Worm (Caenorhabditis elegans) whole organism, young adult: ENCODE results near the gene C15H7.4.

Experiments used
- B0336.3 ChIP-seq: fragments of 200-800 bp; sonication (Bioruptor generic); IDR thresholded peaks from 2 replicates; pipeline ENCODE4 v1.3.6; 2022; ENCODE audit warnings: missing genetic modification characterization, missing compliant biosample characterization
- D2030.7 ChIP-seq: fragments of 200-800 bp; sonication (Bioruptor generic); IDR thresholded peaks from 2 replicates; pipeline ENCODE4 v1.3.6; 2022; ENCODE audit warnings: missing genetic modification reagents, missing genetic modification characterization, missing compliant biosample characterization
- F10E7.11 ChIP-seq: sonication (generic microtip); optimal IDR thresholded peaks from 2 replicates; lab custom pipeline; 2017; ENCODE audit warnings: mild to moderate bottlenecking, missing genetic modification characterization, moderate library complexity, missing compliant biosample characterization
- F52B5.7 ChIP-seq: sonication (generic microtip); optimal IDR thresholded peaks from 2 replicates; lab custom pipeline; 2016; ENCODE audit warnings: mild to moderate bottlenecking, missing genetic modification characterization, missing compliant biosample characterization
- F57A8.1 ChIP-seq: fragments of 200-800 bp; sonication (Bioruptor generic); optimal IDR thresholded peaks from 2 replicates; lab custom pipeline; 2018; ENCODE audit warnings: mild to moderate bottlenecking, missing genetic modification characterization, moderate library complexity, missing compliant biosample characterization
- F57C9.4 ChIP-seq: sonication (generic microtip); optimal IDR thresholded peaks from 2 replicates; lab custom pipeline; 2017; ENCODE audit warnings: mild to moderate bottlenecking, missing genetic modification characterization, missing compliant biosample characterization
- K11D2.4 ChIP-seq: fragments of 200-800 bp; sonication (Bioruptor generic); IDR thresholded peaks from 2 replicates; pipeline ENCODE4 v1.3.6; 2022; ENCODE audit warnings: missing genetic modification reagents, missing genetic modification characterization, missing compliant biosample characterization
- K12H6.12 ChIP-seq: fragments of 200-800 bp; sonication (Bioruptor generic); optimal IDR thresholded peaks from 2 replicates; lab custom pipeline; 2018; ENCODE audit warnings: mild to moderate bottlenecking, missing genetic modification characterization, missing compliant biosample characterization
- T26A5.8 ChIP-seq: sonication (generic microtip); optimal IDR thresholded peaks from 2 replicates; lab custom pipeline; 2016; ENCODE audit warnings: missing genetic modification characterization, missing compliant biosample characterization
- Y53G8AR.9 ChIP-seq: fragments of 200-800 bp; sonication (Bioruptor generic); conservative IDR thresholded peaks from 2 replicates; pipeline ENCODE4 v1.3.6; 2022; ENCODE audit warnings: missing genetic modification reagents, missing genetic modification characterization, missing compliant biosample characterization
- Y79H2A.3 ChIP-seq: fragments of 200-800 bp; sonication (Bioruptor generic); conservative IDR thresholded peaks from 2 replicates; pipeline ENCODE4 v1.3.6; 2022; ENCODE audit warnings: missing genetic modification reagents, missing genetic modification characterization, missing compliant biosample characterization
- Y95B8A.8 ChIP-seq: fragments of 200-800 bp; sonication (Bioruptor generic); IDR thresholded peaks from 2 replicates; pipeline ENCODE4 v1.3.6; 2022; ENCODE audit warnings: missing genetic modification reagents, missing genetic modification characterization, missing compliant biosample characterization
- aptf-2 ChIP-seq: fragments of 200-800 bp; sonication (Bioruptor generic); conservative IDR thresholded peaks from 2 replicates; pipeline ENCODE4 v1.3.6; 2022; ENCODE audit warnings: missing genetic modification reagents, missing genetic modification characterization, missing compliant biosample characterization
- aptf-3 ChIP-seq: fragments of 200-800 bp; sonication (Bioruptor generic); IDR thresholded peaks from 2 replicates; pipeline ENCODE4 v1.3.6; 2022; ENCODE audit warnings: missing genetic modification characterization, missing compliant biosample characterization
- atf-7 ChIP-seq: sonication (generic microtip); optimal IDR thresholded peaks from 2 replicates; lab custom pipeline; 2017; ENCODE audit warnings: mild to moderate bottlenecking, missing genetic modification characterization, missing compliant biosample characterization
- athp-1 ChIP-seq: sonication (generic microtip); optimal IDR thresholded peaks from 2 replicates; lab custom pipeline; 2017; ENCODE audit warnings: mild to moderate bottlenecking, missing genetic modification characterization, missing compliant biosample characterization
- attf-6 ChIP-seq: fragments of 200-800 bp; sonication (Bioruptor generic); IDR thresholded peaks from 2 replicates; pipeline ENCODE4 v1.3.6; 2022; ENCODE audit warnings: missing genetic modification reagents, missing genetic modification characterization, missing compliant biosample characterization
- bed-2 ChIP-seq: fragments of 200-800 bp; sonication (Bioruptor generic); IDR thresholded peaks from 2 replicates; pipeline ENCODE4 v1.3.6; 2022; ENCODE audit warnings: missing genetic modification reagents, missing genetic modification characterization, missing compliant biosample characterization
- cebp-1 ChIP-seq, 2 experiments: fragments of 200-800 bp in 1 of 2; sonication (Bioruptor generic) in 1 of 2; sonication (generic microtip) in 1 of 2; IDR thresholded peaks in 1 of 2; optimal IDR thresholded peaks in 1 of 2; 2 replicates each; pipeline versions ENCODE4 v1.3.6 to Lab custom; 2017 to 2022; ENCODE audit warnings: missing compliant biosample characterization in 2 of 2, missing genetic modification characterization in 2 of 2, mild to moderate bottlenecking in 1 of 2, missing genetic modification reagents in 1 of 2, moderate library complexity in 1 of 2
- ceh-27 ChIP-seq: fragments of 200-800 bp; sonication (Bioruptor generic); optimal IDR thresholded peaks from 2 replicates; lab custom pipeline; 2018; ENCODE audit warnings: mild to moderate bottlenecking, missing genetic modification characterization, moderate library complexity, missing compliant biosample characterization
- ceh-40 ChIP-seq: fragments of 200-800 bp; sonication (Bioruptor generic); IDR thresholded peaks from 2 replicates; pipeline ENCODE4 v1.3.6; 2022; ENCODE audit warnings: missing genetic modification characterization, missing compliant biosample characterization
- chd-7 ChIP-seq: sonication (generic microtip); optimal IDR thresholded peaks from 2 replicates; lab custom pipeline; 2016; ENCODE audit warnings: mild to moderate bottlenecking, missing genetic modification characterization, moderate library complexity, missing compliant biosample characterization
- dpff-1 ChIP-seq: sonication (generic microtip); optimal IDR thresholded peaks from 2 replicates; lab custom pipeline; 2017; ENCODE audit warnings: mild to moderate bottlenecking, missing genetic modification characterization, missing compliant biosample characterization
- egrh-3 ChIP-seq: fragments of 200-800 bp; sonication (Bioruptor generic); IDR thresholded peaks from 2 replicates; pipeline ENCODE4 v1.3.6; 2022; ENCODE audit warnings: missing genetic modification reagents, missing genetic modification characterization, missing compliant biosample characterization
- ets-4 ChIP-seq: fragments of 200-800 bp; sonication (Bioruptor generic); optimal IDR thresholded peaks from 2 replicates; lab custom pipeline; 2018; ENCODE audit warnings: mild to moderate bottlenecking, missing genetic modification characterization, missing compliant biosample characterization
- hmg-1.2 ChIP-seq: fragments of 200-800 bp; sonication (Bioruptor generic); IDR thresholded peaks from 2 replicates; pipeline ENCODE4 v1.3.6; 2022; ENCODE audit warnings: missing genetic modification reagents, missing genetic modification characterization, missing compliant biosample characterization
- hmg-20 ChIP-seq: fragments of 200-800 bp; sonication (Bioruptor generic); IDR thresholded peaks from 2 replicates; pipeline ENCODE4 v1.3.6; 2022; ENCODE audit warnings: missing genetic modification reagents, missing genetic modification characterization, missing compliant biosample characterization
- lin-35 ChIP-seq, 3 experiments: fragments of 150-350 bp in 2 of 3; sonication (generic microtip) in 1 of 3; optimal IDR thresholded peaks; 2 replicates each; lab custom pipeline; 2014 to 2018; ENCODE audit warnings: missing biosample characterization in 3 of 3, missing genetic modification characterization in 3 of 3, missing genetic modification reagents in 3 of 3
- lin-40 ChIP-seq: sonication (generic microtip); optimal IDR thresholded peaks from 2 replicates; lab custom pipeline; 2016; ENCODE audit warnings: missing genetic modification characterization, mild to moderate bottlenecking, missing compliant biosample characterization, missing genotype, missing genetic modification reagents
- nhr-120 ChIP-seq: fragments of 200-800 bp; sonication (Bioruptor generic); IDR thresholded peaks from 2 replicates; pipeline ENCODE4 v1.3.6; 2022; ENCODE audit warnings: missing genetic modification characterization, missing compliant biosample characterization
- nhr-80 ChIP-seq: sonication (generic microtip); optimal IDR thresholded peaks from 2 replicates; lab custom pipeline; 2016; ENCODE audit warnings: missing genetic modification characterization, missing compliant biosample characterization
- pha-4 ChIP-seq: fragments of 150-350 bp; sonication (generic microtip); optimal IDR thresholded peaks from 2 replicates; lab custom pipeline; 2014; ENCODE audit warnings: missing biosample characterization, missing genetic modification reagents, missing genetic modification characterization
- repo-1 ChIP-seq: sonication (generic microtip); optimal IDR thresholded peaks from 2 replicates; lab custom pipeline; 2017; ENCODE audit warnings: mild to moderate bottlenecking, missing genetic modification characterization, missing compliant biosample characterization
- rpc-1 ChIP-seq, 2 experiments: fragments of 150-350 bp in 1 of 2; sonication (generic microtip) in 1 of 2; optimal IDR thresholded peaks; 2 replicates each; lab custom pipeline; 2014 to 2018; ENCODE audit warnings: missing biosample characterization in 1 of 2, missing genetic modification characterization in 1 of 2, missing genetic modification reagents in 1 of 2, missing genotype in 1 of 2
- sea-2 ChIP-seq: fragments of 200-800 bp; sonication (Bioruptor generic); IDR thresholded peaks from 2 replicates; pipeline ENCODE4 v1.3.6; 2022; ENCODE audit warnings: missing genetic modification characterization, missing compliant biosample characterization
- snpc-3.4 ChIP-seq: sonication (generic microtip); optimal IDR thresholded peaks from 2 replicates; lab custom pipeline; 2017; ENCODE audit warnings: missing genetic modification characterization, mild to moderate bottlenecking, missing compliant biosample characterization, antibody characterized with exemption, moderate library complexity, missing genotype, missing genetic modification reagents
- snpc-4 ChIP-seq, 5 experiments: fragments of 150-350 bp in 1 of 5; sonication (generic microtip) in 4 of 5; optimal IDR thresholded peaks; 2 replicates each; lab custom pipeline; 2014 to 2018; ENCODE audit warnings: missing genetic modification characterization in 5 of 5, missing biosample characterization in 3 of 5, antibody characterized with exemption in 2 of 5, mild to moderate bottlenecking in 2 of 5, missing compliant biosample characterization in 2 of 5, missing genotype in 2 of 5, moderate library complexity in 2 of 5, missing genetic modification reagents in 1 of 5
- unc-130 ChIP-seq: sonication (generic microtip); optimal IDR thresholded peaks from 2 replicates; lab custom pipeline; 2016; ENCODE audit warnings: missing genetic modification reagents, missing genetic modification characterization, missing compliant biosample characterization
- zfh-2 ChIP-seq: fragments of 200-800 bp; sonication (Bioruptor generic); conservative IDR thresholded peaks from 2 replicates; pipeline ENCODE4 v1.3.6; 2022; ENCODE audit warnings: missing genetic modification reagents, missing genetic modification characterization, missing compliant biosample characterization
- zim-3 ChIP-seq: sonication (generic microtip); optimal IDR thresholded peaks from 2 replicates; lab custom pipeline; 2017; ENCODE audit warnings: mild to moderate bottlenecking, missing genetic modification characterization, moderate library complexity, missing compliant biosample characterization
- ztf-22 ChIP-seq: fragments of 200-800 bp; sonication (Bioruptor generic); optimal IDR thresholded peaks from 2 replicates; lab custom pipeline; 2018; ENCODE audit warnings: mild to moderate bottlenecking, missing genetic modification characterization, moderate library complexity, missing compliant biosample characterization
- ztf-25 ChIP-seq: fragments of 200-800 bp; sonication (Bioruptor generic); IDR thresholded peaks from 2 replicates; pipeline ENCODE4 v1.3.6; 2022; ENCODE audit warnings: missing genetic modification reagents, missing genetic modification characterization, missing compliant biosample characterization
- ztf-28 ChIP-seq: fragments of 200-800 bp; sonication (Bioruptor generic); IDR thresholded peaks from 2 replicates; pipeline ENCODE4 v1.3.6; 2022; ENCODE audit warnings: missing genetic modification reagents, missing genetic modification characterization, missing compliant biosample characterization

Gene C15H7.4

DNA sequence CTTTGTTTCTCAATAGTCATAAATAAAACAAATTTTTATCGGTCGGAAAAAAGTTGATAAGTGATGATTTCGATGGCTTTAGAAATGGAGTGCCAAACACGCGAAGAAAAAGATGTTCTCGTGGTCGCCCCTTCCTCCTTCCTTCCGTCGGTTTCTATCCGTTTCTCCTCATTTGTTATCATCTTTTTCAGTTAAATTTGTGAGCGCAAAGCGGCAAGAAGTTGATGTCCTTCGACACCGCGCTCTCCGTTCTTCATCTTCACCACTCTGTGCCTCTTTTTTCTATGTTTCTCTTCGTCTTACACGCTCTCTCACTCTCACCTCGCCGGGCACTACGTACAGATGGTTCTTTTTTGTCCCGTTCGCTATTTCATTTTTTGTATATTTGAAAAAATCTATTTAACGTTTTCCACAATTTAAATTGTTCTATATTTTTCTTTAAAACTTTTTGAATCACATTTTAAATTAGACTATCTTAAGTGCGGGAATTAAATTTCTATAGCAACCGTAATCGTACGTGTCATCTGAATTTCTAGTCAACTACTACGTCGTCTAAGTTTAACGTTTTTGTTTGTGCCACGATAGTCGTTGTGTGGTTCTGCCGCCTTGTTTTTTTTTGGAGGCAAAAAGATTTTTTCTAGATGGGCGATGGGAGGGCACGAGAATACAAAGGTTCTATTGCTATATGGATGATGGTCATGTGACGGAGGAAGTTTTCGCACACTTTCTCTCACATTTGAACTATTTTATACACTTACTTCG, 43.1 kb upstream of the C15H7.4 start:
- TF ChIP-seq repo-1 (tag; lab: Kevin White, UChicago) (no peak), attf-6 (no peak), dpff-1 (tag; lab: Kevin White, UChicago) (no peak), sea-2 (GFP tag; lab: Robert Waterston, UW) (no peak), hmg-1.2 (GFP tag; lab: Robert Waterston, UW) (peak; percentile 53; the same call in 1 of the 2 replicates), D2030.7 (GFP tag; lab: Robert Waterston, UW) (no peak), lin-35 (GFP tag; optimal IDR thresholded peaks at IDR 0.05; lab: Kevin White, UChicago) (no peak), F57A8.1 (GFP tag; lab: Kevin White, UChicago) (no peak), T26A5.8 (tag; lab: Kevin White, UChicago) (no peak), ztf-22 (GFP tag; lab: Kevin White, UChicago) (no peak), zim-3 (tag; lab: Kevin White, UChicago) (no peak), nhr-80 (tag; lab: Kevin White, UChicago) (peak; percentile 32), athp-1 (tag; lab: Kevin White, UChicago) (no peak), pha-4 (tag; lab: Kevin White, UChicago) (no peak), lin-40 (tag; lab: Kevin White, UChicago) (no peak), ztf-28 (GFP tag; lab: Robert Waterston, UW) (no peak), chd-7 (no peak), F52B5.7 (tag; lab: Kevin White, UChicago) (no peak), K12H6.12 (tag; lab: Kevin White, UChicago) (peak; percentile 2), cebp-1 (GFP tag; IDR thresholded peaks at IDR 0.05; lab: Robert Waterston, UW) (no peak), cebp-1 (tag; optimal IDR thresholded peaks at IDR 0.05; lab: Kevin White, UChicago) (peak; percentile 1), ceh-40 (no peak), zfh-2 (GFP tag; lab: Robert Waterston, UW) (0 out of 2 replicates have a peak, but pooled peaks have one; percentile 27), aptf-3 (GFP tag; lab: Robert Waterston, UW) (no peak), ceh-27 (no peak), ets-4 (GFP tag; lab: Kevin White, UChicago) (no peak), hmg-20 (GFP tag; lab: Robert Waterston, UW) (no peak), F10E7.11 (tag; lab: Kevin White, UChicago) (no peak), Y53G8AR.9 (GFP tag; lab: Robert Waterston, UW) (no peak), Y79H2A.3 (GFP tag; lab: Robert Waterston, UW) (no peak)

DNA sequence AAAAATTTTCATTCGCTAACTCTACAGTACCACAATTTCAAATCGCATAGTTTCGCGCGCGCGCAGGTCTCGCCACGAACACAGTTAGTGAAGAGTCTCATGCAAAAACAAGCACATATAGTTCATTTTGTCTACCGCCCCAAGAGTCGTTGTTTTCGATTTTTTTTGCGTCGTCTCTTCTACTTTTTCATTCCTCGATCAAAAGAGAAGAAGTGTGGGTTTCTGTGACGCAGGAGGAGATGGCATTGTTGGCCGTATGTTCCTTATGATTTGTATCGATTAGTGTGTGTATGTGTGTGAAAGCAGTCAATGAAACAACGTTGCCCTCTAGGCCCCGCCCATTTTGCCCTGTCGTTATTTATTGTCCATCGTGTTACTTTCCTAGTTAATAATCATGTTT, 42.2 kb upstream of the C15H7.4 start:
- no peak for TF ChIP-seq Y95B8A.8 (GFP tag; lab: Robert Waterston, UW)
- TF ChIP-seq bed-2 (GFP tag; lab: Robert Waterston, UW): no peak
- TF ChIP-seq snpc-3.4 (tag; lab: Kevin White, UChicago): no peak
- TF ChIP-seq egrh-3 (GFP tag; lab: Robert Waterston, UW): no peak
- no peak for TF ChIP-seq lin-40 (tag; lab: Kevin White, UChicago)
- TF ChIP-seq aptf-2: no peak
- no peak for TF ChIP-seq unc-130 (GFP tag; lab: Kevin White, UChicago)

DNA sequence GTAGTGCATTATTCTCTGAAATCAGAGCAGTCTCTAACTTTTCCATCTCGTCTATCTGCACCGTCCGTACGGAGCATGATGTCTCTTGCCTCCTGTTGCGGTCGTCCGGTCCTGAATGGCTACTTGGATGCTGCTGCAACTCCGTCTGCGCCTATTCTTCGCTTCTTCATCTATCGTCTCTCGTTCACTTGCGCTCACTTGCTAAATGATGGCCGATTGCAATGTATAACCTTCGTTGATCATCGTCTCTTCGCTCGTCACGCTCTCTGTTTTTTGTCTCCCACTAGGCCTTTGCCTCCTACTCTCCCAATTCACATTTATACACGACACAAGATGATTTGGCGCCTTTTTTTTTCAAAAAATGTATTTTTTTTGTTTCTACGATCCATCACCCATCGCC, 41.6 kb upstream of the C15H7.4 start:
- TF ChIP-seq snpc-4 (GFP tag; optimal IDR thresholded peaks at IDR 0.05; lab: Kevin White, UChicago) (no peak), snpc-4 (tag; optimal IDR thresholded peaks at IDR 0.05; lab: Kevin White, UChicago) (peak in 2 of 4 experiments; percentile 28 to 56), D2030.7 (GFP tag; lab: Robert Waterston, UW) (no peak), atf-7 (tag; lab: Kevin White, UChicago) (no peak), K11D2.4 (GFP tag; lab: Robert Waterston, UW) (0 out of 2 replicates have a peak, but pooled peaks have one; percentile 10), lin-40 (tag; lab: Kevin White, UChicago) (peak; percentile 26), rpc-1 (optimal IDR thresholded peaks at IDR 0.05; lab: Kevin White, UChicago) (no peak), rpc-1 (tag; optimal IDR thresholded peaks at IDR 0.05; lab: Kevin White, UChicago) (no peak), ceh-27 (peak; percentile 5), B0336.3 (peak; percentile 42; the same call in 1 of the 2 replicates), ztf-25 (GFP tag; lab: Robert Waterston, UW) (no peak), F57C9.4 (tag; lab: Kevin White, UChicago) (no peak), cebp-1 (GFP tag; IDR thresholded peaks at IDR 0.05; lab: Robert Waterston, UW) (no peak), cebp-1 (tag; optimal IDR thresholded peaks at IDR 0.05; lab: Kevin White, UChicago) (peak; percentile 58), nhr-120 (no peak), nhr-80 (tag; lab: Kevin White, UChicago) (peak; percentile 97)
